Worm (Caenorhabditis elegans): ENCODE data around the gene ebp-1.

ce11 chrV:18098387-18098786 lies 55.0 kb downstream of the ebp-1 start, which contains the start of gene par-4:
- TF ChIP-seq him-1 (tag; optimal IDR thresholded peaks at IDR 0.05), result no peak
- TF ChIP-seq W03F9.2 (tag; optimal IDR thresholded peaks at IDR 0.05), result no peak

Data from whole organism, L4/young adult.